Worm (Caenorhabditis elegans) whole organism, L4/young adult: ENCODE results near the gene snr-1.

Experiments
- W03F9.2 ChIP-seq: fragments of 150-350 bp; optimal IDR thresholded peaks from 2 replicates; lab custom pipeline; 2014; ENCODE audit warnings: missing biosample characterization, missing genetic modification characterization
- dao-5 ChIP-seq: sonication (generic microtip); optimal IDR thresholded peaks from 2 replicates; lab custom pipeline; 2016; ENCODE audit warnings: missing genotype, missing genetic modification characterization, moderate library complexity, missing compliant biosample characterization
- him-1 ChIP-seq: sonication (generic microtip); optimal IDR thresholded peaks from 2 replicates; lab custom pipeline; 2016; ENCODE audit warnings: missing genotype, missing genetic modification reagents, missing genetic modification characterization, missing compliant biosample characterization

snr-1 gene

DNA sequence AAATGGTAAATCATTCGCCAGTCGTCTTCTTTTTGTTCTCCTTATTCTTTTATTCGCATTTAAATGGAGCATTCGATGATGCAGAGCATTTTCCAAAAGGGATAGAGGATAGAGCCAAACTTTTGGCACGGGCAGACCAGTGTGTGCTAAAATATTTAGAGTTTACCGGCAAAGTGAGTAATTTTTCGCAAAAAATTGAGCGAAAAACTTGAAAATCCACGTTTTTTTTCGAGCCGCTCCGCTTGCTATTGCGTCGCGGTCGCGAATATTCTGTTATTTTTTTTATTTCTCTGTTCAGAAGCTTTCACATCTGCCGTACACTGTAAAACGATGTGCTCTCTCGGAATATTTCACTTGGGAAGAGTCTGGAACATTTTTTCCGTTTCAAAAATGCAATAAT lies 1.0 kb downstream of the snr-1 start, which contains the start of gene Y116A8C.43:
TSS of gene Y116A8C.43 (plus strand) at position 3 of the 400 bp plus-strand sequence.
- TF ChIP-seq him-1 (tag; lab: Kevin White, UChicago) (no peak), dao-5 (no peak), W03F9.2 (tag; lab: Kevin White, UChicago) (no peak)

DNA sequence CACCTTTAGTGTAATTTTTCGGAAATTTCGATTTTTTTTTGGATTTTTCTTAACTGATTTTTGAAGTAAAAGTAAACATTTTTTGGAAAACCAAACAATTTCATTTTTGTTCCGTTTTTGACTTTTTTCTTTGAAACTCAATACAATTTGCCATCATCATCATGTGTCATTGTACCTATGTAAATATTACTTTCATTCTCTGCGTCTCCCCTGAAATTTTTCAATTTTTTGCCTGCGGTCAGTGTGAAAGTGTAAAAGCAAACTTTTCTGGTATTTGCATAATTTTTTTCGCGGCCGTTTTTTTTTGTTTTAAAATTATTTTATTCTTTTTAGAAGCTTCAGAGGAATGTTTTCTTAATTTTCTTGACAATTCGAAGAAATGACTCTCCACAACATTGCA lies 5.9 kb downstream of the snr-1 start, which contains the start of gene Y116A8C.29:
TSS of gene Y116A8C.29 (plus strand) at position 328 of the 400 bp plus-strand sequence.
- TF ChIP-seq him-1 (tag; lab: Kevin White, UChicago) (no peak), W03F9.2 (tag; lab: Kevin White, UChicago) (no peak), dao-5 (no peak)

DNA sequence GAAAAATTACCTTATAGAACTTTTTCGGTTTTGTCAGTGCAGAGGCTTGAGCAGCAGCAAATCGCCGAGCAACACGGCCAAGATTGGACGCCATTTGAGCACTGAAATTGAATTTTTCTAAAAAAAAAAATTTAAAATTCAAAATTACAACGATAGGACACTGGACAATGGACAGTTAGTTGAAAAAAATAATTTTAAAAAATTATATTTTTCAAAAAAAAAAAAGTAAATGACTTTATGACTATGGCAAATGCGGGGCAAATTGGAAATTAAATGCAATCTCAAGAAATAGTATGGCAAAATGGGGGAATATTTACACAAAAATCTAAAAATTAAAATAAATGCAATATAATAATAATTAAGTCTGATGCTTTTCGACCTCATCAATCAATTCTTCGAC lies 8.3 kb downstream of the snr-1 start, which contains the start of gene Y116A8C.27:
TSS of gene Y116A8C.27 (minus strand) at position 101 of the 400 bp plus-strand sequence.
- TF ChIP-seq him-1 (tag; lab: Kevin White, UChicago) = no peak

DNA sequence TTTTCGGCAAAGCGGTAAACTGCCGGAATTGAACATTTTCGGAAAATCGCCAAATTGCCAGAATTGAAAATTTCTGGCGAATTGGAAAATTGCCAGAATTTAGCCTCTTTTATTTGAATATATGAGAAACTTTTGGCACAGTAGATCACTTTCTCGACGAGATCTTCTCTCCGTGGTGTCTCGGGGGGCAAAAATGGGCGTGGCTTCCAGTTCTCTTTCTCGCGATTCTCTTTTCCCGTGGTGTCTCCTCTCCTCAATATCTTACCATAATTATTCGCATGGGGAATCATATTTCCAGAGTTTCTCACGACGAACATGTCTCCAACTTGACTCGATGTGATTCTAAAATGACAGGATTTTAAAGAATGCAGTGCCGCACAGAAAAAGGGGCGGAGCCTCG lies 11.3 kb downstream of the snr-1 start:
- TF ChIP-seq him-1 (tag; lab: Kevin White, UChicago) = no peak
- TF ChIP-seq W03F9.2 (tag; lab: Kevin White, UChicago) = no peak
- TF ChIP-seq dao-5 = no peak

DNA sequence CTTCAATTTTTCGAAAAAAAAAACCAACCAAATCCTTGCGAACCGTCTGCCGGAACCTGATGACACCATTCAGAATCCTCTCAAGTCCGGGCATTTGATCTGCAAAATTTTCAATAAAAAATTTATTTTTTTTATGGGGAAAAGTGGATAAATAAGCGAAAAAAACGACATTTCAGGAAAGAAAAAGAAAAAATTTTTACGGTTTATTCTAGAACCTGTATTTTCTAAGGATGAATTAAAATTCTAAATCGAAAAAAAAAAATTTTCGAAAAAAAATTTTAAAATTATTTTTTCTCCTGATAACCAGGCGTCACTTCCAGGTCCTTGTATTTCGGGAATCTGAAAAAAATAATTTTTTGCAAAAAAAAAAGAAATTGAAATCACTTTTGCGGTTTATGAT lies 12.3 kb downstream of the snr-1 start, which contains the start of gene bca-2:
TSS of gene bca-2 (minus strand) at position 101 of the 400 bp plus-strand sequence.
- TF ChIP-seq dao-5 = no peak
- no peak for TF ChIP-seq W03F9.2 (tag; lab: Kevin White, UChicago)
- no peak for TF ChIP-seq him-1 (tag; lab: Kevin White, UChicago)

DNA sequence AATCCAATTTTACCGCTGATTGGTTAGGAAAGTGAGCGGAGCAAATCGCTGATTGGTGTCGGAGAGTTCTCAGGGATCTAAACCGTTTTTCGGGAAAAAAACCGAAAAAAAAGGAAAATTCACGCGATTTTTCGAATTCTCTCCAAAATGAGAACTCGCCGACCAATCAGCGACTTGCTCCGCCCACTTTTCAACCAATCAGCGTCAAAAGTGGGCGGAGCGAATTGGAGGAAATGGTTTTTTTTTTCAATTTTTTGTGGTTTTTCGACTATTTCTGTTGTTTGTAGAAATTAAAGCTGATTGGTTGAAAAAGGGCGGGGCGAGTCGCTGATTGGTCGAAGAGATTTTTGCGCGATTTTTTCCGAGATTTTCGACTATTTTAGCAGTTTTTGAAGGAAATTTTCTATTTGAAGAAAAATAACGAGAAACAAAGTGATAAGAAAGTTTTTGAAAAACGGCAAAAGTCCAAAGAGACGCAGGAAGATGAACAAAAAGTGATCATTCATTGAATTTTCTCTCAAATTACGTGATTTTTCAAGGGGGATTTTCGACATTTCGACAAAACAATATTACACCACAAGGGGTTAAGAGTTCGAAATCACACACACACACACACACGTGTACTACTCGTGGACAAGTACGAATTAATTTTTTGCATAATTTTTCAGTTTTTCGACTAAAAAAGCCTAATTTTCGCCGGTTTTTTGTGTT lies 12.9 kb downstream of the snr-1 start:
- TF ChIP-seq him-1 (tag; lab: Kevin White, UChicago) (no peak), dao-5 (no peak), W03F9.2 (tag; lab: Kevin White, UChicago) (no peak)

DNA sequence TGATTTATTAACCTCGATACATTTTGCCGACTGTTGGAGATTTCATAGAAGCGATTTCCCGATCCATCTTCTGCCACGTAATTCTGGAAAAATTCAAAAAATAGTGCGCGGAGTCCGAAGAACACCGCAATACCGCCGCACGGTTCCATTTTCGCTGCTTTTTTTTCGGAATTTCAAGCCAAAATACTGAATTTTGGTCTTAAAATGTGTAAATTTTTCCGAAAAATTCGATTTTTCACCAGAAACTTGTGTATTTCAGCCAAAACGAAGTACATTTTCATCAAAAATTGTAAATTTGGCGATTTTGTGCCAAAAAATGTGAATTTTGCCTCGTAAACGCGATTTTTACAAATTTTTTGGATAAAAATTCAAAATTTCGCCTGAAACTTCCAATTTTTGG lies 15.3 kb downstream of the snr-1 start:
- TF ChIP-seq W03F9.2 (tag; lab: Kevin White, UChicago) (no peak), him-1 (tag; lab: Kevin White, UChicago) (no peak), dao-5 (no peak)

DNA sequence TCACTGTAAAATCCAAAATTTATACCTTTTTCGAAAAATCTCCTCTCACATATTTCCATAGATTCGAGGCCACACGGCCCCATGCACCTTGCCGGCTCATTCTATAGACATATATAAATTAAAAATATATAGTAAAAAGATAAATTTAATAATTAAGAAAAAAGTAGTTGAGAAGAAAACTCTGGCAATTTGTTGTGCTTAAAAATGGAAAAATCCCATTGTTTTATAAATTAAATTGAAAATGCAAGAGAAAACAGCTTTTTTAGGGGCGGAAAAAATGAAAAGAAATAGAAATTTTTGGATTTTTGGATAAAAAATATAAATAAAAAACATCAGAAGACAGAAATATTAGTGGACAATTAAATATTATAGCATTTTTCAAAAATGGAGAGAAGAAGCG lies 15.8 kb downstream of the snr-1 start, which contains the start of gene Y116A8C.30:
TSS of gene Y116A8C.30 (minus strand) at position 101 of the 400 bp plus-strand sequence.
- TF ChIP-seq W03F9.2 (tag; lab: Kevin White, UChicago) (no peak), him-1 (tag; lab: Kevin White, UChicago) (no peak), dao-5 (no peak)

DNA sequence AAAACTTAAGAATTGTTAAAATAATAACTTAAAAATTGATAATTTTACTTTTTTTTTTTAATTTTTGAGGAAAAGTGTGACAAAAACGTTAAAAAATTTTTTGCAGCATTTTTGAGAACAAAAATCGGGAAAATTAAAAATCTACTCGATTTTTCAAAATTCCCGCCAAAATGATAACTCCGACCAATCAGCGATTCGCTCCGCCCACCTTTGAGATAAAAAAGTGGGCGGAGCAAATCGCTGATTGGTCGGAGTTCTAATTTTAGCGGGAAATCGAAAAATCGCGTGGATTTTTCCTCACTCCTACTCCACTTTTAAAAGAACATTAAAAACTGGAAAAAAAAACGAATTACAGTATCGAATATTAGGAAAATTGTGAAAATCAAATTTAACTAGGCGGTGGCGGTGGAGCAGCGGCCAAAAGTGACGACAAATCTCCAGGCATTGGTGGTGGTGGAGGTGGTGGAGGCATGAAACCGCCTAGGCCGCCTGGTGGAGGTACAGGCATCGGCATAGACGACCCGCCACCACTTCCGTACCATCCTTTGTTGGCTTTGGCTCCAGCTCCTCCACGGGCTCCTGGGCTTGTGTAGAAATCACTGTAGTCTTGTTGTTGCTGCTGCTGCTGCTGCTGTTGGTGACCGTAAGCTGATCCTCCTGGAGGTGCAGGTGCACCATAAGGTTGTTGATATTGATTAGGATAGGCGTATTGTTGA lies 16.5 kb downstream of the snr-1 start:
- TF ChIP-seq him-1 (tag; lab: Kevin White, UChicago) = no peak
- no peak for TF ChIP-seq W03F9.2 (tag; lab: Kevin White, UChicago)
- TF ChIP-seq dao-5 = no peak

DNA sequence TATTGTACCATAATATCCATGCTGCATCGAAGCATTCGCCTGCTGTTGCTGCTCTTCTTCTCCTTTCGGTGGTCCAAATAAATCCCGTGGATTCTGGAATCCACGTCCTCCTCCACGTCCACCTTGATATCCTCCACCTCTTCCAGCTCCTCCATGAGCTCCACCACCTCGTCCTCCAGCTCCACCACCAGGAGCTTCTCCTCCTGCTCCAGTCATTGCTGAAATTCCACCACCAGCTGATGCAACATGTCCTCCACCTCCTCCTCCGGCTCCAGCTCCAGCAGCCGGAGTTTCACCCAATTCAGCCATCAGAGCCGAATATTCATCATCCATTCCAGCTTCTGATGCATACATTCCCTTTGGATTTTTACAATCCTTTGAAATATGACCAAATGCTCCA lies 17.7 kb downstream of the snr-1 start:
- no peak for TF ChIP-seq him-1 (tag; lab: Kevin White, UChicago)

DNA sequence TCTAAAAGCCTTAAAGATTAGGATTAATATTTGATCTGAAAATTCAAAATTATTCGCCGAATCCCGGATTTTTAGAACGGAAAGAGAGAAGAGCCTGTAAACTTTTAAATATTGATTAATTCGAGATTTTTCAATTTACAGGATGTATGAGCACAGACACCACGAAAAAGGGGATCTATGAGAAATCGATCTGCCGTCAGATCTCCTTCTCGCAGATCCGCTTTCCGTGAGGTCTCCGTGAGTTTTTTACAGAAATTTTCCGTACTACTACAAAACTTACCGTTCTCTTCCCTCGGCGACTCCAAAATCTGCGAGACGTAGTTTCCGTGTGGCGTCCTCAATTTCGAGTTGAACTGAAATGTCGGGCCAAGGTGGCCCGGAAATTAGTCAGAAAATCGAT lies 20.4 kb downstream of the snr-1 start:
- TF ChIP-seq W03F9.2 (tag; lab: Kevin White, UChicago) (no peak), dao-5 (no peak), him-1 (tag; lab: Kevin White, UChicago) (no peak)

DNA sequence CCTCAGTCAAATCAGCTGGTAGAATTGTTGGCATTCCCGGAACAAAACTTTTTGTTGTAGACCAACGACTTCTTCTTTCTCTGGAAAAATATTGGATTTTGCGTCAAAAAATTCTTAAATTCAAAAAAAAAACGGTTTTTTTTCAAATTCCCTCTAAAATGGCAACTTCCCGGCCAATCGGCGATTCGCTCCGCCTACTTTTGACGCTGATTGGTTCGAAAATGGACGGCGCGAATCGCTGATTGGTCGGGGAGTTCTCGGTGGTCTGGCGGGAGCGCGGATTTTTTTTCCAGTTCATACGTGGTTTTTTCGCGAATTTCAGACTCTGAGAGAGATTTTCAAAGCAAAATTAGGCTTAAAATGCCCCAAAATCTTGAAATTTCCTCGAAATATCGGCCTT lies 21.0 kb downstream of the snr-1 start:
- TF ChIP-seq him-1 (tag; lab: Kevin White, UChicago) (no peak), dao-5 (no peak), W03F9.2 (tag; lab: Kevin White, UChicago) (no peak)

DNA sequence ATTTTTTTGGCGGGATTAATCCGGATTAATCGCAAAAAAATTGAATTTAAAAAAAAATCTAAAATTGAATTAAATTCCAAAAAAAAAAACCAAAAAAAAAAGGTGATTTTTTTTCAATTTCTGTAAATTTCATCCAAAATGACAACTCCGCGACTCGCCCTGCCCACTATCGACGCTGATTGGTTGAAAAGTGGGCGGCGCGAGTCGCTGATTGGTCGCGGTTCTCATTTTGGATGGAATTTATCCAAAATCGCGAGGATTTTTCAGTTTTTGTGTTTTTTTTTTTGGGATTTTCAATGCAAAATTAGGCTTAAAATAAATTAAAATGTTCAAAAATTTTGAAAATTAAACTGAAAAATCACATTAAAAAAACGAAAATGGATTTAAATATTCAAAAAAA lies 21.6 kb downstream of the snr-1 start:
- TF ChIP-seq dao-5 (no peak), him-1 (tag; lab: Kevin White, UChicago) (no peak), W03F9.2 (tag; lab: Kevin White, UChicago) (no peak)

DNA sequence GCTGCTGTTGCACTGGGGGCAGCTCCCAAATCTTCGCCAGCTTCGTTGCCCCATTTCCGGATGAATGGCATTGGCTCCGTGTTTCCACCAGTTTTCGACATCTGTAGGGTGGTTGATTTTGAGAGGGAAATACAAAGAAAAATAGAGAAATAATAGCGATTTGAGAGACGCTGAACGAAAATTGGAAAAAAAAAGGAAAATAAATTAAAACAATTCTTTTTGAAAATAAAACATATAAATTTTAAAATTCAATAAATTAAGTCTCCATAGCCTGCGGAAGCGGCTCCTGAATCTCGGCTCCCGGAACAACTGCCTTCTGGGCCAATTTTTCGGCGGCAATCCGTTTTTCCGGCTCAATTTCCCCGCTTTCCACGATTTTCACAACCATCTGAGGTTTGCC lies 23.0 kb downstream of the snr-1 start, which contains the start of gene sfa-1:
TSS of gene sfa-1 (minus strand) at position 101 of the 400 bp plus-strand sequence.
- TF ChIP-seq him-1 (tag; lab: Kevin White, UChicago) = no peak
- TF ChIP-seq dao-5 = no peak
- no peak for TF ChIP-seq W03F9.2 (tag; lab: Kevin White, UChicago)
